Fruit fly (Drosophila melanogaster) whole organism, embryonic: ENCODE results near the gene Alg7.
A peak's percentile ranks its signal among the peaks of the same experiment; 100 is the strongest.

Experiments used
- Ada2b ChIP-seq: fragments of 200-800 bp; sonication (Bioruptor generic); IDR thresholded peaks from 2 replicates; pipeline ENCODE4 v1.3.6; 2022; ENCODE audit warnings: missing biosample characterization, missing genetic modification characterization
- Asciz ChIP-seq: fragments of 200-800 bp; sonication (Bioruptor generic); optimal IDR thresholded peaks from 2 replicates; lab custom pipeline; 2017; ENCODE audit warnings: missing biosample characterization, mild to moderate bottlenecking, missing genetic modification characterization, missing genetic modification reagents
- BtbVII ChIP-seq: fragments of 200-800 bp; sonication (Bioruptor generic); optimal IDR thresholded peaks from 3 replicates; lab custom pipeline; 2017; ENCODE audit warnings: missing biosample characterization, mild to moderate bottlenecking, missing genetic modification characterization
- Bteb2 ChIP-seq: fragments of 200-800 bp; sonication (Bioruptor generic); optimal IDR thresholded peaks from 2 replicates; lab custom pipeline; 2016; ENCODE audit warnings: missing biosample characterization, missing genetic modification characterization
- CG12071 ChIP-seq: fragments of 200-800 bp; sonication (Bioruptor generic); optimal IDR thresholded peaks from 3 replicates; lab custom pipeline; 2018; ENCODE audit warnings: missing biosample characterization, mild to moderate bottlenecking, missing genetic modification characterization
- CG12219 ChIP-seq: fragments of 200-800 bp; sonication (Bioruptor generic); optimal IDR thresholded peaks from 3 replicates; lab custom pipeline; 2018; ENCODE audit warnings: missing biosample characterization, mild to moderate bottlenecking, missing genetic modification characterization
- CG12659 ChIP-seq: fragments of 200-800 bp; sonication (Bioruptor generic); optimal IDR thresholded peaks from 3 replicates; lab custom pipeline; 2017; ENCODE audit warnings: mild to moderate bottlenecking, missing biosample characterization, missing genetic modification reagents, missing genetic modification characterization
- CG13296 ChIP-seq: fragments of 200-800 bp; sonication (Bioruptor generic); optimal IDR thresholded peaks from 3 replicates; lab custom pipeline; 2018; ENCODE audit warnings: missing biosample characterization, mild to moderate bottlenecking, missing genetic modification characterization
- CG15011 ChIP-seq: fragments of 200-800 bp; sonication (Bioruptor generic); optimal IDR thresholded peaks from 3 replicates; lab custom pipeline; 2018; ENCODE audit warnings: missing biosample characterization, mild to moderate bottlenecking, missing genetic modification characterization
- CG15514 ChIP-seq: fragments of 200-800 bp; sonication (Bioruptor generic); optimal IDR thresholded peaks from 3 replicates; lab custom pipeline; 2017; ENCODE audit warnings: missing biosample characterization, missing genetic modification characterization, mild to moderate bottlenecking, moderate library complexity, missing genetic modification reagents
- CG16779 ChIP-seq: fragments of 200-800 bp; sonication (Bioruptor generic); IDR thresholded peaks from 2 replicates; pipeline ENCODE4 v1.3.6; 2022; ENCODE audit warnings: missing biosample characterization, missing genetic modification characterization
- CG18476 ChIP-seq: fragments of 200-800 bp; sonication (Bioruptor generic); optimal IDR thresholded peaks from 2 replicates; lab custom pipeline; 2016; ENCODE audit warnings: missing biosample characterization, mild to moderate bottlenecking, missing genetic modification characterization
- CG18764 ChIP-seq: fragments of 200-800 bp; sonication (Bioruptor generic); optimal IDR thresholded peaks from 3 replicates; lab custom pipeline; 2016; ENCODE audit warnings: missing biosample characterization, missing genetic modification characterization
- CG2116 ChIP-seq: fragments of 200-800 bp; sonication (Bioruptor generic); optimal IDR thresholded peaks from 3 replicates; lab custom pipeline; 2018; ENCODE audit warnings: missing biosample characterization, mild to moderate bottlenecking, missing genetic modification characterization
- CG32532 ChIP-seq: fragments of 200-800 bp; sonication (Bioruptor generic); IDR thresholded peaks from 2 replicates; pipeline ENCODE4 v1.3.6; 2022; ENCODE audit warnings: missing biosample characterization, missing genetic modification characterization
- CG3281 ChIP-seq: fragments of 200-800 bp; sonication (Bioruptor generic); optimal IDR thresholded peaks from 3 replicates; lab custom pipeline; 2017; ENCODE audit warnings: missing biosample characterization, mild to moderate bottlenecking, missing genetic modification characterization
- CG34224 ChIP-seq: fragments of 200-800 bp; sonication (Bioruptor generic); IDR thresholded peaks from 3 replicates; pipeline ENCODE4 v1.3.6; 2022; ENCODE audit warnings: missing biosample characterization, missing genetic modification characterization; ENCODE audit not compliant: partially characterized antibody
- CG34376 ChIP-seq: fragments of 200-800 bp; sonication (Bioruptor generic); optimal IDR thresholded peaks from 2 replicates; lab custom pipeline; 2018; ENCODE audit warnings: missing biosample characterization, mild to moderate bottlenecking, missing genetic modification characterization
- CG6254 ChIP-seq: fragments of 200-800 bp; sonication (Bioruptor generic); optimal IDR thresholded peaks from 3 replicates; lab custom pipeline; 2017; ENCODE audit warnings: mild to moderate bottlenecking, missing biosample characterization, missing genetic modification reagents, missing genetic modification characterization
- CG6765 ChIP-seq: fragments of 200-800 bp; sonication (Bioruptor generic); optimal IDR thresholded peaks from 3 replicates; lab custom pipeline; 2017; ENCODE audit warnings: missing biosample characterization, mild to moderate bottlenecking, missing genetic modification characterization
- CG6813 ChIP-seq: fragments of 200-800 bp; sonication (Bioruptor generic); optimal IDR thresholded peaks from 2 replicates; lab custom pipeline; 2017; ENCODE audit warnings: missing biosample characterization, missing genetic modification characterization, mild to moderate bottlenecking, moderate library complexity, missing genetic modification reagents
- CG6854 ChIP-seq: fragments of 200-800 bp; sonication (Bioruptor generic); optimal IDR thresholded peaks from 3 replicates; lab custom pipeline; 2017; ENCODE audit warnings: missing biosample characterization, mild to moderate bottlenecking, missing genetic modification characterization
- CG7987 ChIP-seq: fragments of 200-800 bp; sonication (Bioruptor generic); optimal IDR thresholded peaks from 2 replicates; lab custom pipeline; 2018; ENCODE audit warnings: missing biosample characterization, mild to moderate bottlenecking, missing genetic modification characterization, moderate library complexity
- CG8388 ChIP-seq: fragments of 200-800 bp; sonication (Bioruptor generic); optimal IDR thresholded peaks from 2 replicates; lab custom pipeline; 2019; ENCODE audit warnings: missing biosample characterization, mild to moderate bottlenecking, missing genetic modification characterization, moderate library complexity
- Dek ChIP-seq: fragments of 200-800 bp; sonication (Bioruptor generic); optimal IDR thresholded peaks from 3 replicates; lab custom pipeline; 2019; ENCODE audit warnings: missing biosample characterization, mild to moderate bottlenecking, missing genetic modification characterization, moderate library complexity
- Elba2 ChIP-seq: fragments of 200-800 bp; sonication (Bioruptor generic); optimal IDR thresholded peaks from 3 replicates; lab custom pipeline; 2016; ENCODE audit warnings: missing biosample characterization, missing genetic modification characterization
- Ets97D ChIP-seq: fragments of 200-800 bp; sonication (Bioruptor generic); optimal IDR thresholded peaks from 3 replicates; lab custom pipeline; 2016; ENCODE audit warnings: missing biosample characterization, missing genetic modification characterization
- Fer1 ChIP-seq: fragments of 200-800 bp; sonication (Bioruptor generic); optimal IDR thresholded peaks from 2 replicates; lab custom pipeline; 2017; ENCODE audit warnings: missing biosample characterization, mild to moderate bottlenecking, missing genetic modification characterization
- HHEX ChIP-seq: fragments of 200-800 bp; sonication (Bioruptor generic); optimal IDR thresholded peaks from 3 replicates; lab custom pipeline; 2017; ENCODE audit warnings: missing biosample characterization, mild to moderate bottlenecking, missing genetic modification characterization, missing genetic modification reagents
- MTF-1 ChIP-seq: fragments of 200-800 bp; sonication (Bioruptor generic); optimal IDR thresholded peaks from 2 replicates; lab custom pipeline; 2018; ENCODE audit warnings: missing biosample characterization, mild to moderate bottlenecking, missing genetic modification characterization, borderline replicate concordance
- Meics ChIP-seq: fragments of 200-800 bp; sonication (Bioruptor generic); optimal IDR thresholded peaks from 2 replicates; lab custom pipeline; 2017; ENCODE audit warnings: missing biosample characterization, mild to moderate bottlenecking, missing genetic modification characterization
- Nf-YC ChIP-seq: fragments of 200-800 bp; optimal IDR thresholded peaks from 3 replicates; lab custom pipeline; 2019; ENCODE audit warnings: missing biosample characterization, mild to moderate bottlenecking, missing genetic modification characterization, moderate library complexity
- NfI ChIP-seq: fragments of 200-800 bp; sonication (Bioruptor generic); optimal IDR thresholded peaks from 3 replicates; lab custom pipeline; 2018; ENCODE audit warnings: missing biosample characterization, mild to moderate bottlenecking, missing genetic modification characterization, moderate library complexity
- ase ChIP-seq: fragments of 200-800 bp; sonication (Bioruptor generic); IDR thresholded peaks from 3 replicates; pipeline ENCODE4 v1.3.6; 2022; ENCODE audit warnings: missing biosample characterization, missing genetic modification characterization
- bcd ChIP-seq: fragments of 200-800 bp; sonication (Bioruptor generic); optimal IDR thresholded peaks from 2 replicates; lab custom pipeline; 2017; ENCODE audit warnings: missing biosample characterization, mild to moderate bottlenecking, missing genetic modification characterization
- caup ChIP-seq: fragments of 200-800 bp; sonication (Bioruptor generic); optimal IDR thresholded peaks from 3 replicates; lab custom pipeline; 2017; ENCODE audit warnings: missing biosample characterization, mild to moderate bottlenecking, missing genetic modification characterization, moderate library complexity; ENCODE audit not compliant: severe bottlenecking
- cg ChIP-seq: fragments of 200-800 bp; sonication (Bioruptor generic); optimal IDR thresholded peaks from 3 replicates; lab custom pipeline; 2019; ENCODE audit warnings: missing biosample characterization, mild to moderate bottlenecking, missing genetic modification characterization, moderate library complexity
- dmrt11E ChIP-seq: fragments of 200-800 bp; sonication (Bioruptor generic); optimal IDR thresholded peaks from 3 replicates; lab custom pipeline; 2018; ENCODE audit warnings: missing biosample characterization, mild to moderate bottlenecking, missing genetic modification characterization, moderate library complexity
- esg ChIP-seq: fragments of 200-800 bp; sonication (Bioruptor generic); conservative IDR thresholded peaks from 2 replicates; pipeline ENCODE4 v1.3.6; 2022; ENCODE audit warnings: missing biosample characterization, missing genetic modification characterization
- insv ChIP-seq, 2 experiments: fragments of 200-800 bp; sonication (Bioruptor generic); optimal IDR thresholded peaks; 3 replicates each; lab custom pipeline; 2016 to 2018; ENCODE audit warnings: missing biosample characterization in 2 of 2, missing genetic modification characterization in 2 of 2
- lab ChIP-seq: fragments of 200-800 bp; sonication (Bioruptor generic); optimal IDR thresholded peaks from 3 replicates; lab custom pipeline; 2017; ENCODE audit warnings: missing biosample characterization, missing genetic modification characterization, mild to moderate bottlenecking, moderate library complexity, missing genetic modification reagents
- mirr ChIP-seq: fragments of 200-800 bp; sonication (Bioruptor generic); optimal IDR thresholded peaks from 3 replicates; lab custom pipeline; 2018; ENCODE audit warnings: missing biosample characterization, mild to moderate bottlenecking, missing genetic modification characterization
- nau ChIP-seq: fragments of 200-800 bp; sonication (Bioruptor generic); optimal IDR thresholded peaks from 3 replicates; lab custom pipeline; 2017; ENCODE audit warnings: missing biosample characterization, mild to moderate bottlenecking, missing genetic modification characterization, missing genetic modification reagents
- onecut ChIP-seq: fragments of 200-800 bp; sonication (Bioruptor generic); IDR thresholded peaks from 2 replicates; pipeline ENCODE4 v1.3.6; 2022; ENCODE audit warnings: missing biosample characterization, missing genetic modification characterization
- pan ChIP-seq, 4 experiments: fragments of >200 bp in 3 of 4; fragments of 200-800 bp in 1 of 4; sonication (Bioruptor generic) in 1 of 4; optimal IDR thresholded peaks in 3 of 4; IDR thresholded peaks in 1 of 4; 2 replicates each; pipeline versions ENCODE4 v1.3.6 to Lab custom; 2017 to 2022; ENCODE audit warnings: missing biosample characterization in 2 of 4, missing genetic modification characterization in 2 of 4, mixed read lengths in 1 of 4
- sens ChIP-seq: fragments of 200-800 bp; sonication (Bioruptor generic); peaks from one replicate; lab custom pipeline; 2016; ENCODE audit warnings: missing biosample characterization, missing genetic modification characterization
- shn ChIP-seq: fragments of 200-800 bp; sonication (Bioruptor generic); optimal IDR thresholded peaks from 3 replicates; lab custom pipeline; 2016; ENCODE audit warnings: missing biosample characterization, missing genetic modification characterization
- stwl ChIP-seq: fragments of 200-800 bp; sonication (Bioruptor generic); optimal IDR thresholded peaks from 3 replicates; lab custom pipeline; 2018; ENCODE audit warnings: missing biosample characterization, mild to moderate bottlenecking, missing genetic modification characterization, moderate library complexity

Gene Alg7

DNA sequence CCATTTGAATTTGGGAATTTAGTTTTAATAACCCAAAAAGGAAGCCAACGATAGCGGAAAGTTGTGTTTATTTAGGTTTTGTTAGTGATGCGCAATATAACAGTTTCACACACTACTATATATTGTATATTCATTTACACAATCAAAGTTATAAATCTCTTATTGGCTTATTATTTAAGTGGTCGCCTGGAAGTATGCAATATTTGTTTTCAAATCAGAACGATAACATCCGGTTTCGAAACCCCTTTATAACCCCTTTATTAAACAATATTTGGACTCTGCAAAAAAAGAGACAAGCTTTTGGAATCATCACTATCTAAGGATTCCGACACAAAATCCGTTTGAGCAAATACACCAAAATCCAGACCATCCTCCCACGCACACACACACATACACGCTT, 21.1 kb upstream of the Alg7 start:
- TF ChIP-seq Dek (tag; lab: Kevin White, UChicago) (no peak), Bteb2 (GFP tag; lab: Kevin White, UChicago) (no peak), CG7987 (peak; percentile 33), onecut (GFP tag; lab: Robert Waterston, UW) (0 out of 2 replicates have a peak, but pooled peaks have one; percentile 11), MTF-1 (GFP tag; lab: Kevin White, UChicago) (peak; percentile 11), CG32532 (GFP tag; lab: Robert Waterston, UW) (peak; percentile 33; the same call in 1 of the 2 replicates), pan (optimal IDR thresholded peaks at IDR 0.05; lab: Kevin White, UChicago) (no peak), pan (GFP tag; optimal IDR thresholded peaks at IDR 0.05 in 1 of 2, IDR thresholded peaks at IDR 0.05 in 1 of 2) (peak in 1 of 2 experiments; percentile 15), Elba2 (GFP tag; lab: Kevin White, UChicago) (peak; percentile 15), CG12659 (GFP tag; lab: Kevin White, UChicago) (peak; percentile 1), CG15011 (GFP tag; lab: Kevin White, UChicago) (no peak), CG2116 (GFP tag; lab: Kevin White, UChicago) (peak; percentile 14), Ada2b (GFP tag; lab: Robert Waterston, UW) (no peak), CG6254 (GFP tag; lab: Kevin White, UChicago) (peak; percentile 11), insv (GFP tag; optimal IDR thresholded peaks at IDR 0.05; lab: Kevin White, UChicago) (peak in 1 of 2 experiments; percentile 89), bcd (peak; percentile 6), CG13296 (GFP tag; lab: Kevin White, UChicago) (peak; percentile 67), CG34224 (GFP tag; lab: Robert Waterston, UW) (no peak), stwl (peak; percentile 26), nau (peak; percentile 34), Meics (peak; percentile 42), CG3281 (GFP tag; lab: Kevin White, UChicago) (peak; percentile 51), cg (GFP tag; lab: Kevin White, UChicago) (peak; percentile 21), Nf-YC (tag; lab: Kevin White, UChicago) (peak; percentile 1), CG12071 (GFP tag; lab: Kevin White, UChicago) (peak; percentile 6), sens (peak; percentile 59), mirr (peak; percentile 51), Fer1 (peak; percentile 38), ase (GFP tag; lab: Robert Waterston, UW) (no peak), CG18764 (GFP tag; lab: Kevin White, UChicago) (no peak), esg (GFP tag; lab: Robert Waterston, UW) (no peak), NfI (GFP tag; lab: Kevin White, UChicago) (peak; percentile 7), Asciz (GFP tag; lab: Kevin White, UChicago) (peak; percentile 28), Ets97D (GFP tag; lab: Kevin White, UChicago) (peak; percentile 90), CG6813 (peak; percentile 36), dmrt11E (tag; lab: Kevin White, UChicago) (no peak), BtbVII (GFP tag; lab: Kevin White, UChicago) (peak; percentile 48), CG34376 (peak; percentile 34), lab (GFP tag; lab: Kevin White, UChicago) (peak; percentile 60), CG6765 (GFP tag; lab: Kevin White, UChicago) (peak; percentile 51), CG6854 (peak; percentile 3), HHEX (GFP tag; lab: Kevin White, UChicago) (peak; percentile 51), CG8388 (no peak), CG15514 (GFP tag; lab: Kevin White, UChicago) (peak; percentile 22), shn (GFP tag; lab: Kevin White, UChicago) (no peak), CG16779 (GFP tag; lab: Robert Waterston, UW) (0 out of 2 replicates have a peak, but pooled peaks have one; percentile 31), CG18476 (GFP tag; lab: Kevin White, UChicago) (no peak), caup (GFP tag; lab: Kevin White, UChicago) (peak; percentile 1), CG12219 (GFP tag; lab: Kevin White, UChicago) (peak; percentile 8)
